Fruit fly (Drosophila melanogaster) whole organism, pupa: Measurements from ENCODE around the gene Vha36-3.

Source experiments
- CG10348 ChIP-seq: fragments of 200-800 bp; sonication (Bioruptor generic); IDR thresholded peaks from 2 replicates; pipeline ENCODE4 v1.3.6; 2022; ENCODE audit warnings: missing biosample characterization, missing genetic modification characterization
- CG12605 ChIP-seq: fragments of 200-800 bp; sonication (Bioruptor generic); IDR thresholded peaks from 2 replicates; pipeline ENCODE4 v1.3.6; 2022; ENCODE audit warnings: missing biosample characterization, missing genetic modification characterization
- CG13204 ChIP-seq: fragments of 200-800 bp; sonication (Bioruptor generic); optimal IDR thresholded peaks from 2 replicates; lab custom pipeline; 2018; ENCODE audit warnings: missing biosample characterization, mild to moderate bottlenecking, missing genetic modification characterization, moderate library complexity
- CG14655 ChIP-seq: fragments of 200-800 bp; sonication (Bioruptor generic); optimal IDR thresholded peaks from 3 replicates; lab custom pipeline; 2017; ENCODE audit warnings: mild to moderate bottlenecking, missing biosample characterization, missing genetic modification reagents, missing genetic modification characterization
- CG15710 ChIP-seq: fragments of 200-800 bp; sonication (Bioruptor generic); optimal IDR thresholded peaks from 2 replicates; lab custom pipeline; 2018; ENCODE audit warnings: missing biosample characterization, mild to moderate bottlenecking, missing genetic modification characterization, moderate library complexity
- CG17806 ChIP-seq: fragments of 200-800 bp; sonication (Bioruptor generic); optimal IDR thresholded peaks from 2 replicates; lab custom pipeline; 2018; ENCODE audit warnings: missing biosample characterization, mild to moderate bottlenecking, missing genetic modification characterization, moderate library complexity
- CG32121 ChIP-seq: fragments of 200-800 bp; sonication (Bioruptor generic); IDR thresholded peaks from 2 replicates; pipeline ENCODE4 v1.3.6; 2022; ENCODE audit warnings: missing biosample characterization, missing genetic modification characterization
- CG34367 ChIP-seq: fragments of 200-800 bp; sonication (Bioruptor generic); optimal IDR thresholded peaks from 2 replicates; lab custom pipeline; 2018; ENCODE audit warnings: missing biosample characterization, mild to moderate bottlenecking, missing genetic modification characterization
- CG4496 ChIP-seq: fragments of 200-800 bp; sonication (Bioruptor generic); IDR thresholded peaks from 3 replicates; pipeline ENCODE4 v1.3.6; 2022; ENCODE audit warnings: missing biosample characterization, missing genetic modification characterization
- CG8159 ChIP-seq: fragments of 200-800 bp; sonication (Bioruptor generic); optimal IDR thresholded peaks from 3 replicates; lab custom pipeline; 2018; ENCODE audit warnings: missing biosample characterization, mild to moderate bottlenecking, missing genetic modification characterization, moderate library complexity
- CG8301 ChIP-seq: fragments of 200-800 bp; sonication (Bioruptor generic); optimal IDR thresholded peaks from 2 replicates; lab custom pipeline; 2018; ENCODE audit warnings: missing biosample characterization, mild to moderate bottlenecking, missing genetic modification characterization
- CG9948 ChIP-seq: fragments of 200-800 bp; sonication (Bioruptor generic); optimal IDR thresholded peaks from 2 replicates; lab custom pipeline; 2018; ENCODE audit warnings: missing biosample characterization, mild to moderate bottlenecking, missing genetic modification characterization, moderate library complexity
- D1 ChIP-seq: fragments of 200-800 bp; sonication (Bioruptor generic); optimal IDR thresholded peaks from 2 replicates; lab custom pipeline; 2018; ENCODE audit warnings: missing biosample characterization, mild to moderate bottlenecking, missing genetic modification characterization, moderate library complexity
- EcR ChIP-seq: fragments of 200-800 bp; sonication (Bioruptor generic); optimal IDR thresholded peaks from 3 replicates; lab custom pipeline; 2019; ENCODE audit warnings: missing biosample characterization, missing genetic modification characterization, mild to moderate bottlenecking, moderate library complexity, missing genetic modification reagents
- Ets98B ChIP-seq: fragments of 200-800 bp; sonication (Bioruptor generic); IDR thresholded peaks from 2 replicates; pipeline ENCODE4 v1.3.6; 2022; ENCODE audit warnings: missing biosample characterization, missing genetic modification characterization
- Pif1A ChIP-seq: fragments of 200-800 bp; sonication (Bioruptor generic); optimal IDR thresholded peaks from 3 replicates; lab custom pipeline; 2016; ENCODE audit warnings: missing biosample characterization, missing genetic modification characterization
- Pif1B ChIP-seq: fragments of 200-800 bp; sonication (Bioruptor generic); optimal IDR thresholded peaks from 3 replicates; lab custom pipeline; 2016; ENCODE audit warnings: missing biosample characterization, missing genetic modification characterization
- Snoo ChIP-seq: fragments of 200-800 bp; sonication (Bioruptor generic); optimal IDR thresholded peaks from 3 replicates; lab custom pipeline; 2017; ENCODE audit warnings: missing biosample characterization, mild to moderate bottlenecking, missing genetic modification characterization, inconsistent platforms
- fd96Ca ChIP-seq: fragments of 200-800 bp; sonication (Bioruptor generic); IDR thresholded peaks from 3 replicates; pipeline ENCODE4 v1.3.6; 2022; ENCODE audit warnings: missing biosample characterization, missing genetic modification characterization
- gl ChIP-seq: fragments of 200-800 bp; sonication (Bioruptor generic); optimal IDR thresholded peaks from 2 replicates; lab custom pipeline; 2018; ENCODE audit warnings: missing biosample characterization, mild to moderate bottlenecking, missing genetic modification characterization
- rn ChIP-seq: fragments of 200-800 bp; sonication (Bioruptor generic); IDR thresholded peaks from 2 replicates; pipeline ENCODE4 v1.3.6; 2022; ENCODE audit warnings: missing biosample characterization, missing genetic modification characterization

Gene Vha36-3

DNA sequence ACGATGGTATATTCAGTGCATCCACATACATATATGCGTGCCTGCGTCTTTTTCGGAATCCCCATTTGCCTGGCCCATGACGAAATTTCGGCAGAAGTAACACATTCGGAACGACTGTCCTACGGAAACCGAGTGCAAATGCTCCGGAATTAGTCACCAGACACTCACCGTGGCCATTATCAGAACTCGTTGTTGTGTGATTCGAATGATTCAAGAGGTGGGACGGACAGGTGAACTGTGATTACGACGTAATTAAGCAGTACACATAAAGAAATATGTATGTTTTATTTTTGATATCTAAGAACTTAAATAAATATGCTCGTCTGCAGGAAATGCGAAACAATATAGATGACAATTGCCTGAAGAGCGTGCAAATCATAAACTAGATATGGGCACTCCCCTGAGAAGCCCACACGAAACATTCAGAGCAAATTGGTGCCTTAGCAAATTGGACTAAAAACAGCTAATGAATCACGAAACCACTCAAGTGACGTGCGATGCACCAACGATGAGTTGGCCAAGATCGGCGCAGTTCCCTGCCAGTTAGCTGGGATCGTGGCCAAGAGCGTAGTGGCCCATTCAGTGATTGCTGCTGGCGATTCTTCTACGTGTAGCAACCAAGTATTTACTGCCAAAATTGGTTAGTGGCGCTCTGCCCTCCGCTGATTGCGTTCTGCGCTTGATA, 11.1 kb upstream of the Vha36-3 start:
- TF ChIP-seq EcR (GFP tag; lab: Kevin White, UChicago): no peak
- no peak for TF ChIP-seq CG12605 (GFP tag; lab: Robert Waterston, UW)
- no peak for TF ChIP-seq CG8159 (tag; lab: Kevin White, UChicago)
- TF ChIP-seq fd96Ca (GFP tag; lab: Robert Waterston, UW): no peak
- TF ChIP-seq CG34367 (tag; lab: Kevin White, UChicago): no peak

DNA sequence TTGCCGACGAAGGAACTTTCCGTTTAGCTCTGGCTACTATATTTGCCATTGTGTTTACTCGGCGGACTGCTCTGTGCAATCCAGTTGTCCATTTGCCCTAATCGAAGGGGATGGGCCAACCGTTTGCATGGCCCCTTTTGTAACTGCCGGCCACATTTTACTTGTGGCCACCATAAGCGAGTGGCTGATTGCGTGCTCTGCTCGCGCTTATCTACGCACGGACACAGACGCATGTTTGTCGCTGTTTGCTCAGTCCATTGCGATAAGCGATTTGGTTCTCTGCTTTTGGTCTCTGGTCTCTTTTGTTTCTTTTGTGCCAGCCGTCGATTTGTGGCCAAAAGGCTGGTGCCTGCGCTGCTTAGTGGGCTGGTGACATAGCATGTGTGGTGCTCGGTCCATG, 10.2 kb upstream of the Vha36-3 start:
- TF ChIP-seq EcR (GFP tag; lab: Kevin White, UChicago): peak; percentile 46
- TF ChIP-seq gl: no peak
- TF ChIP-seq CG17806 (tag; lab: Kevin White, UChicago): no peak
- no peak for TF ChIP-seq fd96Ca (GFP tag; lab: Robert Waterston, UW)

DNA sequence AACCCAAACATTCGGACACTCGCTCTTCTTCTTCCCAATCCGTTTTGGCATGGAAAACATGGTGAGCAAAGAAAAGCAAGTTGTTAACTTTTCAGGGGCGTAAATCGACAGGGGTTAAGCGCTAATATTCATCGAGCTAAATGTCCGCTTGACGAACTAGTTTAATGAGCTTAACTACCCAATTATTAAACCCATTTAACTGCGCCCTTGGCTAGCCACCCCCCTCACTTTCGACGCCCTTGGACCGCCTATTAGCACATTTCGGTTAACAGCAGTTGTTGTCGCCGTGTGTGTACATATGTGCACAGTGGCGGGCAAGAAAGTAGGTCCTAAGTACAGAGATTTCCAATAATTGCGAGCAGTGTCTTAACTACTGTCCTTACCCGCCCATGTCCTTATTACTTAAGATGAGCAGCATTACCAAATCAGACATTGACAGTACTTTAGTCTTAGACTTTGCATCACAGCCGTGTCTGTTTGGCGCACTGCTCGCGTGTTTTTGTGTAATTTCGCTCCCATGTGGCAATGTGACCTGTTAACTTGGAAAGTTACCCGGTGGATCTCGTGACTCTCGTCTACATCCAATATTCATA, 9.2 kb upstream of the Vha36-3 start:
- TF ChIP-seq Snoo (tag; lab: Kevin White, UChicago) (peak; percentile 91), CG8301 (tag; lab: Kevin White, UChicago) (peak; percentile 90), CG8159 (tag; lab: Kevin White, UChicago) (peak; percentile 76), Pif1A (GFP tag; lab: Kevin White, UChicago) (peak; percentile 93), Pif1B (peak; percentile 89), CG13204 (GFP tag; lab: Kevin White, UChicago) (no peak), CG10348 (GFP tag; lab: Robert Waterston, UW) (peak; percentile 83), gl (peak; percentile 32), EcR (GFP tag; lab: Kevin White, UChicago) (no peak), rn (peak; percentile 90), CG9948 (tag; lab: Kevin White, UChicago) (peak; percentile 80), D1 (tag; lab: Kevin White, UChicago) (peak; percentile 43), CG4496 (GFP tag; lab: Robert Waterston, UW) (peak; percentile 98), CG12605 (GFP tag; lab: Robert Waterston, UW) (peak; percentile 90), Ets98B (GFP tag; lab: Robert Waterston, UW) (peak; percentile 97), CG15710 (tag; lab: Kevin White, UChicago) (peak; percentile 79), CG17806 (tag; lab: Kevin White, UChicago) (peak; percentile 71), fd96Ca (GFP tag; lab: Robert Waterston, UW) (peak; percentile 98), CG34367 (tag; lab: Kevin White, UChicago) (peak; percentile 69), CG14655 (GFP tag; lab: Kevin White, UChicago) (peak; percentile 85), CG32121 (GFP tag; lab: Robert Waterston, UW) (peak; percentile 96)

DNA sequence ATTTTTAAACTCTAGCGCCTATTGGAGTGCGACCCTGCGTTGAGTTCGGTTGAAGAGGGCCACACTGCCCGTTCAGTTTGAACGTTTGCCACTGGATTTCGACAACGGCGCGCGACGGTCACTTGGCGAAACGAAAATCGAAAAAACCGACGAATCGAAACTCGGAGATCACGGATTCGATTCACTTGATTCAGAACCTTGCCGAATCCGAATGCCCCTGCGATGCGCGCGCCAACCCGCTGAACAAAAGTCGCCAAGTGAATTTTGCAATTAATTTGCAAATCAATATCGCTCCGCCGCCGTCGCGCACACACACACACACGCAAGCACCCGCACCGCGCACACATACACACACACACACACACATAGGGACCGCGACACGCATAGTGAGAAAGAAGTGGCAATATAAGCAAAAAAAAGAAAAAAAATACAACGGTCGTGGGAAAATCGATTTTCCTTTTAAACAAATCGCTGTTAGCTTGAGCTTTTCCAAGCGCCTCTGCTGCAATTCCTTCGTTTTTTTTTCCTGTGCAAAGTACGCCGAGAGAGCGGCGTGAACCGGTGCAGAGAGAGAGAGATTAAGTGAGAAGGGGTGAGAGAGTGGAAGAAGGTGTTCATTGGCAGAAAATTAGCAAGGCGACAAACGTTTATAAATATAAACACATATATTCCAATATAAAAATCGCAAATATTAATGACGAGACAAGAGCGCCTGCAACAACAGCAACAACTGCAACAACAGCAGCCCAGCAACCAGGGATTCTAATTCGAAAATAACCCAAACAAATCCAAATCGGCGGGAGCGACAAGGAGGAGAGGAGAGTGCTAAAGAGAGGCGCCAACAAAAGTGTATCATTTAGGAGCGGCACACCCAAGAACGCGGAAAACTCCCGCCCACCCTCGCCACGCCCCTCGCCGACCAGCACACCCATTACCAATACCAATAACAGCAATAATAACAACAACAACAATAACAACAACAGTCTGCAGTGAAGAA, 8.4 kb upstream of the Vha36-3 start, which contains the start of gene egh:
Gene egh (plus strand): TSS at position 89 of the 997 bp plus-strand sequence.
- TF ChIP-seq rn: peak; percentile 69
- TF ChIP-seq CG17806 (tag; lab: Kevin White, UChicago): peak; percentile 52
- TF ChIP-seq Snoo (tag; lab: Kevin White, UChicago): peak; percentile 52
- TF ChIP-seq CG32121 (GFP tag; lab: Robert Waterston, UW): peak; percentile 59; the same call in 1 of the 2 replicates
- peak; percentile 58 for TF ChIP-seq CG8301 (tag; lab: Kevin White, UChicago)
- TF ChIP-seq fd96Ca (GFP tag; lab: Robert Waterston, UW): peak; percentile 86
- peak; percentile 75 for TF ChIP-seq CG13204 (GFP tag; lab: Kevin White, UChicago)
- TF ChIP-seq D1 (tag; lab: Kevin White, UChicago): no peak
- TF ChIP-seq Pif1B: peak; percentile 83
- TF ChIP-seq CG9948 (tag; lab: Kevin White, UChicago): peak; percentile 46
- TF ChIP-seq CG15710 (tag; lab: Kevin White, UChicago): peak; percentile 29
- TF ChIP-seq EcR (GFP tag; lab: Kevin White, UChicago): peak; percentile 26
- TF ChIP-seq CG8159 (tag; lab: Kevin White, UChicago): peak; percentile 41
- TF ChIP-seq gl: peak; percentile 10
- TF ChIP-seq Ets98B (GFP tag; lab: Robert Waterston, UW): peak; percentile 84
- TF ChIP-seq CG14655 (GFP tag; lab: Kevin White, UChicago): peak; percentile 76
- TF ChIP-seq CG34367 (tag; lab: Kevin White, UChicago): peak; percentile 10
- TF ChIP-seq Pif1A (GFP tag; lab: Kevin White, UChicago): peak; percentile 80
- TF ChIP-seq CG12605 (GFP tag; lab: Robert Waterston, UW): peak; percentile 74
- TF ChIP-seq CG4496 (GFP tag; lab: Robert Waterston, UW): peak; percentile 91
- no peak for TF ChIP-seq CG10348 (GFP tag; lab: Robert Waterston, UW)

DNA sequence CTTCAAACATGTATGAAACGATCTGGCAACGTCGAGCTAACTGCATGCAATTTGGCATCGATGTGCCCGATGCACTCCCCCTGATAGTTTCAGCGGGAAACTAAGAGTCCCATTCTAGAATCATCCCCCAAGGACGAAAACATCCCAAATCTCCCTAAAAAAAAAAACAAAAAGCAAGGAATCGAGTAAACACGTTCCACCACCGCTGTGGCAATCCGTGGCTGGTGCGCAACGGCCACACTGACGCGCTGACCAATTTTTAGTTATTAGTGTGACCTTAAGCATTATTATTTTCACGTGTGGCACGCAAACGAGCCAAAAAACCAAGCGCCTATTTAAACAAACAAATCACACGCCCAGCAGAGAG, 5.3 kb upstream of the Vha36-3 start, which contains the start of gene wds:
Gene wds (plus strand): TSS at position 265 of the 367 bp plus-strand sequence.
- no peak for TF ChIP-seq CG8159 (tag; lab: Kevin White, UChicago)
- no peak for TF ChIP-seq CG13204 (GFP tag; lab: Kevin White, UChicago)
- TF ChIP-seq Pif1B: no peak
- TF ChIP-seq Pif1A (GFP tag; lab: Kevin White, UChicago): no peak
- TF ChIP-seq Ets98B (GFP tag; lab: Robert Waterston, UW): no peak
- no peak for TF ChIP-seq CG34367 (tag; lab: Kevin White, UChicago)
- TF ChIP-seq gl: no peak
- no peak for TF ChIP-seq EcR (GFP tag; lab: Kevin White, UChicago)
- TF ChIP-seq CG8301 (tag; lab: Kevin White, UChicago): no peak
- no peak for TF ChIP-seq rn
- no peak for TF ChIP-seq CG17806 (tag; lab: Kevin White, UChicago)
- no peak for TF ChIP-seq CG32121 (GFP tag; lab: Robert Waterston, UW)
- TF ChIP-seq D1 (tag; lab: Kevin White, UChicago): no peak
- no peak for TF ChIP-seq fd96Ca (GFP tag; lab: Robert Waterston, UW)
- TF ChIP-seq CG12605 (GFP tag; lab: Robert Waterston, UW): no peak
- no peak for TF ChIP-seq CG15710 (tag; lab: Kevin White, UChicago)
- no peak for TF ChIP-seq CG10348 (GFP tag; lab: Robert Waterston, UW)
